Worm (Caenorhabditis elegans): ENCODE data around the gene gcy-8.

The gcy-8 gene

ce11 chrIV:7906643-7907042, 21.3 kb upstream of the gcy-8 start:
- no peak for TF ChIP-seq elt-4 (tag; optimal IDR thresholded peaks at IDR 0.05)
- TF ChIP-seq F13H6.1 (tag; optimal IDR thresholded peaks at IDR 0.05) = no peak
- TF ChIP-seq gmeb-2 (tag; optimal IDR thresholded peaks at IDR 0.05) = no peak
- no peak for TF ChIP-seq pqm-1 (tag; optimal IDR thresholded peaks at IDR 0.05)
- no peak for TF ChIP-seq C38D4.7 (GFP tag; optimal IDR thresholded peaks at IDR 0.05)
- TF ChIP-seq hlh-8 (tag; optimal IDR thresholded peaks at IDR 0.05) = no peak
- no peak for TF ChIP-seq nhr-232 (tag; optimal IDR thresholded peaks at IDR 0.05)
- no peak for TF ChIP-seq ceh-22 (tag; optimal IDR thresholded peaks at IDR 0.05)
- no peak for TF ChIP-seq lin-11 (tag; optimal IDR thresholded peaks at IDR 0.05)
- TF ChIP-seq che-1 (tag; optimal IDR thresholded peaks at IDR 0.05) = no peak
- no peak for TF ChIP-seq odd-2 (tag; optimal IDR thresholded peaks at IDR 0.05)
- TF ChIP-seq ceh-30 (tag; optimal IDR thresholded peaks at IDR 0.05) = no peak
- no peak for TF ChIP-seq pros-1 (tag; optimal IDR thresholded peaks at IDR 0.05)
- TF ChIP-seq Y22D7AL.16 (tag; optimal IDR thresholded peaks at IDR 0.05) = no peak
- no peak for TF ChIP-seq ceh-31 (tag; optimal IDR thresholded peaks at IDR 0.05)

ce11 chrIV:7909455-7910141, 18.4 kb upstream of the gcy-8 start:
- peak; percentile 9 for TF ChIP-seq nfya-1 (tag; optimal IDR thresholded peaks at IDR 0.05)
- peak; percentile 6 for TF ChIP-seq ceh-30 (tag; optimal IDR thresholded peaks at IDR 0.05)
- peak; percentile 71 for TF ChIP-seq ceh-48 (tag; optimal IDR thresholded peaks at IDR 0.05)
- peak; percentile 68 for TF ChIP-seq hlh-30 (tag; optimal IDR thresholded peaks at IDR 0.05; ENCODE audit: insufficient read depth)
- peak; percentile 36 for TF ChIP-seq unc-42 (tag; optimal IDR thresholded peaks at IDR 0.05)
- TF ChIP-seq ceh-34 (tag; optimal IDR thresholded peaks at IDR 0.05) = peak; percentile 42
- TF ChIP-seq pax-1 (tag; optimal IDR thresholded peaks at IDR 0.05) = no peak
- peak; percentile 16 for TF ChIP-seq ceh-18 (tag; optimal IDR thresholded peaks at IDR 0.05)
- TF ChIP-seq C38D4.7 (GFP tag; optimal IDR thresholded peaks at IDR 0.05) = no peak
- no peak for TF ChIP-seq dmd-4 (tag; optimal IDR thresholded peaks at IDR 0.05; ENCODE audit: borderline replicate concordance)
- TF ChIP-seq tbx-2 (tag; optimal IDR thresholded peaks at IDR 0.05) = peak; percentile 3

ce11 chrIV:7910197-7910735, 17.7 kb upstream of the gcy-8 start, which contains the start of the genes npp-27 and ntl-4:
Gene npp-27, minus strand, starts transcription at chrIV:7910247.
Gene ntl-4, plus strand, starts transcription at chrIV:7910575.
- TF ChIP-seq che-1 (tag; optimal IDR thresholded peaks at IDR 0.05) (no peak), ceh-48 (tag; optimal IDR thresholded peaks at IDR 0.05) (peak; percentile 24), nfya-1 (tag; optimal IDR thresholded peaks at IDR 0.05) (peak; percentile 4), pha-2 (tag; optimal IDR thresholded peaks at IDR 0.05) (no peak), ceh-19 (GFP tag; optimal IDR thresholded peaks at IDR 0.05) (no peak), syd-9 (tag; optimal IDR thresholded peaks at IDR 0.05) (no peak), lin-11 (tag; optimal IDR thresholded peaks at IDR 0.05) (no peak)

ce11 chrIV:7914991-7915390, 13.0 kb upstream of the gcy-8 start, which contains the start of gene C49H3.4:
Gene C49H3.4, plus strand, starts transcription at chrIV:7915291.
- TF ChIP-seq hlh-6 (tag; optimal IDR thresholded peaks at IDR 0.05) (no peak), unc-42 (tag; optimal IDR thresholded peaks at IDR 0.05) (no peak), ceh-19 (GFP tag; optimal IDR thresholded peaks at IDR 0.05) (no peak), ceh-34 (tag; optimal IDR thresholded peaks at IDR 0.05) (no peak), ztf-16 (tag; optimal IDR thresholded peaks at IDR 0.05) (no peak)

ce11 chrIV:7916907-7917306, 11.0 kb upstream of the gcy-8 start:
- TF ChIP-seq ahr-1 (tag; optimal IDR thresholded peaks at IDR 0.05) = no peak
- TF ChIP-seq ceh-6 (GFP tag; optimal IDR thresholded peaks at IDR 0.05) = no peak
- no peak for TF ChIP-seq hlh-15 (tag; optimal IDR thresholded peaks at IDR 0.05)
- no peak for TF ChIP-seq F13H6.1 (tag; optimal IDR thresholded peaks at IDR 0.05)
- TF ChIP-seq lim-6 (tag; optimal IDR thresholded peaks at IDR 0.05) = no peak
- TF ChIP-seq ceh-30 (tag; optimal IDR thresholded peaks at IDR 0.05) = no peak
- TF ChIP-seq ceh-48 (tag; optimal IDR thresholded peaks at IDR 0.05) = no peak
- no peak for TF ChIP-seq nhr-11 (tag; optimal IDR thresholded peaks at IDR 0.05)
- TF ChIP-seq lin-11 (tag; optimal IDR thresholded peaks at IDR 0.05) = no peak
- TF ChIP-seq elt-4 (tag; optimal IDR thresholded peaks at IDR 0.05) = no peak
- no peak for TF ChIP-seq ets-4 (tag; optimal IDR thresholded peaks at IDR 0.05)
- TF ChIP-seq npax-4 (tag; optimal IDR thresholded peaks at IDR 0.05) = no peak
- TF ChIP-seq ceh-34 (tag; optimal IDR thresholded peaks at IDR 0.05) = no peak
- TF ChIP-seq hlh-30 (tag; optimal IDR thresholded peaks at IDR 0.05; ENCODE audit: insufficient read depth) = no peak
- TF ChIP-seq odd-2 (tag; optimal IDR thresholded peaks at IDR 0.05) = no peak
- TF ChIP-seq pag-3 (tag; optimal IDR thresholded peaks at IDR 0.05; ENCODE audit: borderline replicate concordance) = no peak
- TF ChIP-seq hlh-8 (tag; optimal IDR thresholded peaks at IDR 0.05) = no peak
- TF ChIP-seq madf-2 (tag; optimal IDR thresholded peaks at IDR 0.05) = no peak
- TF ChIP-seq T23F11.4 (GFP tag; optimal IDR thresholded peaks at IDR 0.05) = no peak
- TF ChIP-seq rnt-1 (tag; optimal IDR thresholded peaks at IDR 0.05) = no peak

Data from whole organism, late embryonic.